Fruit fly (Drosophila melanogaster): ENCODE measurements around the gene Muc30E.
A peak's percentile ranks its signal among the peaks of the same experiment; 100 is the strongest.

Gene Muc30E

DNA sequence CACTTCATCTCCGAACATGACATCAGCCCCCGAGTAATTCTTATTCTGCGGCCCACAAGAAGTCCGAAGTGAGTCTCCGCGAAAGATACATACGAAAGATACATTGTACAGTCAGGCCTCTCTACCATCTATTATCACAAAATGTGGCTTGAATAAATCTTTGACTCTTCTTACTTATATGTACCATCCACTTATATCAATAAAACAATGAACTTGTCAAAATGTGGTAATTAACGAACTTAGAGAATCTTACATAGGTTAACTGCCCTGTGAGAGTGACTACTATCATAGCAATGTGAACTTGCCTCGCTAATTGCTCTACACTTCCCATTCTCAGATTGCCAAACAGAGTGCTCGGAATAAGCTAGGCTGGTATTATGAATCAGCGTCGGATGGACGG, 3.7 kb upstream of the Muc30E start (continued):
- peak; percentile 74 for TF ChIP-seq eg (GFP tag; IDR thresholded peaks at IDR 0.05)
- TF ChIP-seq lz (GFP tag; optimal IDR thresholded peaks at IDR 0.05) = no peak
- no peak for TF ChIP-seq Sox14 (GFP tag; optimal IDR thresholded peaks at IDR 0.05)
- no peak for TF ChIP-seq vri (GFP tag; optimal IDR thresholded peaks at IDR 0.05)
- TF ChIP-seq pdm3 (GFP tag; optimal IDR thresholded peaks at IDR 0.05) = no peak
- TF ChIP-seq CG7368 (GFP tag; optimal IDR thresholded peaks at IDR 0.05) = peak; percentile 7
- TF ChIP-seq fkh (GFP tag; optimal IDR thresholded peaks at IDR 0.05) = no peak

DNA sequence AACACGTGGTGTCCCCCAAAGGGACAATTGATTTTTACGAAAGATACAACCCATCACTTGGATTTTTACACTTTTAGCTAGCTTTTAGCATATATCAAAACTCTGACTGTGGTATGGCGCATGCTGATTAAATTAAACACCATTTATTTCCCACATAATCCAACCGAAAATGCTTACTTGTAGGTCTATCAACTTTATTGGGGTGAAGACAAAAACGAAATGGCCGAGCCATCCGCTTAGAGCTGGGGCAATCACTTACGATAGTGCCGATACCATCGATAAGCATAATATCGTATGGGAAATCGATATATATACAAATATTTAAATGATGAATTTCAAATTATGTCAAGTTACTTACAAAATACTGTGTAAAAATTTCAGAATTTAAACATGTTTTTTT, 5.6 kb downstream of the Muc30E start, which contains the start of gene RpS2:
RpS2 (minus strand) TSS at position 257 of the 400 bp plus-strand sequence.
- TF ChIP-seq CG6808 (GFP tag; optimal IDR thresholded peaks at IDR 0.05) (peak; percentile 45), CG1621 (tag; optimal IDR thresholded peaks at IDR 0.05) (peak; percentile 28), vri (GFP tag; optimal IDR thresholded peaks at IDR 0.05) (peak; percentile 26), Ets96B (tag; optimal IDR thresholded peaks at IDR 0.05) (no peak), CG16779 (tag; optimal IDR thresholded peaks at IDR 0.05) (no peak), topi (GFP tag; optimal IDR thresholded peaks at IDR 0.05) (peak; percentile 39), CG3032 (tag; optimal IDR thresholded peaks at IDR 0.05) (peak; percentile 1), CG34406 (GFP tag; optimal IDR thresholded peaks at IDR 0.05) (peak; percentile 36), CG9139 (GFP tag; optimal IDR thresholded peaks at IDR 0.05) (no peak), OdsH (GFP tag; optimal IDR thresholded peaks at IDR 0.05) (peak; percentile 28), Hr39 (GFP tag; optimal IDR thresholded peaks at IDR 0.05) (peak; percentile 30), esn (GFP tag; optimal IDR thresholded peaks at IDR 0.05) (peak; percentile 71), Ets21C (GFP tag; optimal IDR thresholded peaks at IDR 0.05) (peak; percentile 26), Eip75B (GFP tag; optimal IDR thresholded peaks at IDR 0.05) (peak; percentile 28), Eip78C (GFP tag) (peak; percentile 79), CG6854 (GFP tag; optimal IDR thresholded peaks at IDR 0.05) (peak; percentile 73), acj6 (GFP tag; optimal IDR thresholded peaks at IDR 0.05) (peak; percentile 31), cyc (GFP tag; optimal IDR thresholded peaks at IDR 0.05) (peak; percentile 1), Sox102F (GFP tag; optimal IDR thresholded peaks at IDR 0.05) (peak; percentile 58), CG31627 (GFP tag; optimal IDR thresholded peaks at IDR 0.05) (peak; percentile 24), net (GFP tag; optimal IDR thresholded peaks at IDR 0.05) (no peak), Hr38 (GFP tag; optimal IDR thresholded peaks at IDR 0.05) (no peak), ss (GFP tag; optimal IDR thresholded peaks at IDR 0.05) (peak; percentile 32 to 39), Smox (GFP tag; optimal IDR thresholded peaks at IDR 0.05) (peak; percentile 36), fkh (GFP tag; optimal IDR thresholded peaks at IDR 0.05) (peak; percentile 22), Sox14 (GFP tag; optimal IDR thresholded peaks at IDR 0.05) (peak; percentile 70), Eip93F (GFP tag; optimal IDR thresholded peaks at IDR 0.05) (no peak)

dm6 chr2L:9894871-9895364, 8.0 kb downstream of the Muc30E start, which contains the start of gene Bka:
Bka (plus strand) TSS chr2L:9895287.
- TF ChIP-seq Ets21C (GFP tag; optimal IDR thresholded peaks at IDR 0.05) = peak; percentile 1
- TF ChIP-seq CG11294 (GFP tag; IDR thresholded peaks at IDR 0.05) = no peak
- peak; percentile 29 for TF ChIP-seq acj6 (GFP tag; optimal IDR thresholded peaks at IDR 0.05)
- no peak for TF ChIP-seq CG32006 (GFP tag; optimal IDR thresholded peaks at IDR 0.05)
- TF ChIP-seq dsx (GFP tag; optimal IDR thresholded peaks at IDR 0.05; ENCODE audit: poor library complexity, severe bottlenecking) = peak; percentile 25
- no peak for TF ChIP-seq Hr39 (GFP tag; optimal IDR thresholded peaks at IDR 0.05)
- no peak for TF ChIP-seq salr (GFP tag; optimal IDR thresholded peaks at IDR 0.05)
- TF ChIP-seq CG15336 (GFP tag; IDR thresholded peaks at IDR 0.05) = peak; percentile 11; the same call in 1 of the 2 replicates
- no peak for TF ChIP-seq achi (GFP tag; optimal IDR thresholded peaks at IDR 0.05)
- no peak for TF ChIP-seq CG3919 (GFP tag; optimal IDR thresholded peaks at IDR 0.05)
- TF ChIP-seq Ets96B (tag; optimal IDR thresholded peaks at IDR 0.05) = peak; percentile 13
- no peak for TF ChIP-seq fd59A (GFP tag; optimal IDR thresholded peaks at IDR 0.05)
- peak; percentile 24 for TF ChIP-seq Sox14 (GFP tag; optimal IDR thresholded peaks at IDR 0.05)
- peak; percentile 18 for TF ChIP-seq CG6808 (GFP tag; optimal IDR thresholded peaks at IDR 0.05)
- TF ChIP-seq Lpt (GFP tag; optimal IDR thresholded peaks at IDR 0.05) = no peak
- TF ChIP-seq svp (GFP tag) = no peak
- peak; percentile 74 for TF ChIP-seq vri (GFP tag; optimal IDR thresholded peaks at IDR 0.05)
- TF ChIP-seq CG6854 (GFP tag; optimal IDR thresholded peaks at IDR 0.05) = peak; percentile 52
- TF ChIP-seq CG34406 (GFP tag; optimal IDR thresholded peaks at IDR 0.05) = peak; percentile 56
- no peak for TF ChIP-seq Gug (GFP tag; IDR thresholded peaks at IDR 0.05)
- TF ChIP-seq dac (GFP tag; optimal IDR thresholded peaks at IDR 0.05) = no peak
- no peak for TF ChIP-seq CG6792 (GFP tag; optimal IDR thresholded peaks at IDR 0.05)
- peak; percentile 38 for TF ChIP-seq Eip75B (GFP tag; optimal IDR thresholded peaks at IDR 0.05)
- TF ChIP-seq CG3032 (tag; optimal IDR thresholded peaks at IDR 0.05) = peak; percentile 39
- TF ChIP-seq CG10631 (GFP tag; optimal IDR thresholded peaks at IDR 0.05) = no peak
- TF ChIP-seq CG1621 (tag; optimal IDR thresholded peaks at IDR 0.05) = no peak
- TF ChIP-seq Blimp-1 (GFP tag; optimal IDR thresholded peaks at IDR 0.05) = peak; percentile 15
- no peak for TF ChIP-seq CG4318 (GFP tag; optimal IDR thresholded peaks at IDR 0.05)
- no peak for TF ChIP-seq CG16779 (tag; optimal IDR thresholded peaks at IDR 0.05)
